Worm (Caenorhabditis elegans) whole organism, L3 larva: ENCODE data around the gene ZK892.6.

Source experiments
- ama-1 ChIP-seq: fragments of 150-350 bp; optimal IDR thresholded peaks from 2 replicates; lab custom pipeline; 2018
- elt-3 ChIP-seq, 3 experiments: fragments of 150-350 bp in 1 of 3; sonication (generic microtip) in 2 of 3; optimal IDR thresholded peaks; 2 replicates in 2 of 3; 4 replicates in 1 of 3; lab custom pipeline; 2014 to 2017; ENCODE audit warnings: missing biosample characterization in 3 of 3, missing genetic modification characterization in 3 of 3
- nhr-11 ChIP-seq: fragments of 150-350 bp; optimal IDR thresholded peaks from 2 replicates; lab custom pipeline; 2014; ENCODE audit warnings: missing biosample characterization, missing genetic modification characterization
- sea-2 ChIP-seq: fragments of 150-350 bp; sonication (generic microtip); optimal IDR thresholded peaks from 4 replicates; lab custom pipeline; 2014; ENCODE audit warnings: missing biosample characterization, missing genetic modification reagents, missing genetic modification characterization
- unc-62 ChIP-seq: fragments of 150-350 bp; sonication (generic microtip); optimal IDR thresholded peaks from 4 replicates; lab custom pipeline; 2014; ENCODE audit warnings: missing biosample characterization, missing genetic modification reagents, missing genetic modification characterization

- no peak for TF ChIP-seq sea-2
- TF ChIP-seq ama-1 (lab: Kevin White, UChicago) = peak; percentile 92
- TF ChIP-seq elt-3 (tag; optimal IDR thresholded peaks at IDR 0.05; lab: Kevin White, UChicago) = no peak
- TF ChIP-seq nhr-11 = peak; percentile 94
- TF ChIP-seq unc-62 (GFP tag; lab: Kevin White, UChicago) = no peak
These were observed 42.3 kb downstream of the ZK892.6 start for ce11 chrII:9937611-9938010.
